Fruit fly (Drosophila melanogaster) whole organism, adult: ENCODE measurements around the gene Rnb.
A peak's percentile ranks its signal among the peaks of the same experiment; 100 is the strongest.

ENCODE experiments used
- CG11617 ChIP-seq: fragments of 200-800 bp; sonication (Bioruptor generic); optimal IDR thresholded peaks from 2 replicates; lab custom pipeline; 2017; ENCODE audit warnings: mild to moderate bottlenecking, missing biosample characterization, missing genetic modification reagents, missing genetic modification characterization
- CG12768 ChIP-seq: fragments of 200-800 bp; sonication (Bioruptor generic); optimal IDR thresholded peaks from 2 replicates; lab custom pipeline; 2017; ENCODE audit warnings: missing biosample characterization, missing genetic modification characterization, mild to moderate bottlenecking, moderate library complexity, missing genetic modification reagents
- CG14711 ChIP-seq: fragments of 200-800 bp; sonication (Bioruptor generic); optimal IDR thresholded peaks from 2 replicates; lab custom pipeline; 2018; ENCODE audit warnings: missing biosample characterization, mild to moderate bottlenecking, missing genetic modification characterization, moderate library complexity
- CG1620 ChIP-seq: fragments of 200-800 bp; sonication (Bioruptor generic); optimal IDR thresholded peaks from 2 replicates; lab custom pipeline; 2016; ENCODE audit warnings: missing biosample characterization, missing genetic modification characterization
- CG33017 ChIP-seq: fragments of 200-800 bp; sonication (Bioruptor generic); optimal IDR thresholded peaks from 2 replicates; lab custom pipeline; 2018; ENCODE audit warnings: missing biosample characterization, mild to moderate bottlenecking, missing genetic modification characterization, moderate library complexity
- CG5204 ChIP-seq: fragments of 200-800 bp; sonication (Bioruptor generic); optimal IDR thresholded peaks from 2 replicates; lab custom pipeline; 2016; ENCODE audit warnings: missing biosample characterization, missing genetic modification characterization
- CG7045 ChIP-seq: fragments of 200-800 bp; sonication (Bioruptor generic); optimal IDR thresholded peaks from 2 replicates; lab custom pipeline; 2017; ENCODE audit warnings: missing biosample characterization, mild to moderate bottlenecking, missing genetic modification characterization
- CG7101 ChIP-seq: fragments of 200-800 bp; sonication (Bioruptor generic); optimal IDR thresholded peaks from 2 replicates; lab custom pipeline; 2018; ENCODE audit warnings: missing biosample characterization, mild to moderate bottlenecking, missing genetic modification characterization, moderate library complexity
- Clk ChIP-seq: fragments of 200-800 bp; sonication (Bioruptor generic); optimal IDR thresholded peaks from 2 replicates; lab custom pipeline; 2017; ENCODE audit warnings: missing biosample characterization, missing genetic modification characterization
- Crg-1 ChIP-seq: fragments of 200-800 bp; sonication (Bioruptor generic); optimal IDR thresholded peaks from 2 replicates; lab custom pipeline; 2016; ENCODE audit warnings: missing biosample characterization, missing genetic modification characterization
- Hr96 ChIP-seq: fragments of 200-800 bp; sonication (Bioruptor generic); optimal IDR thresholded peaks from 2 replicates; lab custom pipeline; 2016; ENCODE audit warnings: missing biosample characterization, missing genetic modification characterization
- Mnt ChIP-seq: fragments of 200-800 bp; sonication (Bioruptor generic); optimal IDR thresholded peaks from 2 replicates; lab custom pipeline; 2016; ENCODE audit warnings: missing biosample characterization, mild to moderate bottlenecking, missing genetic modification characterization
- bab1 ChIP-seq: fragments of 200-800 bp; sonication (Bioruptor generic); optimal IDR thresholded peaks from 3 replicates; lab custom pipeline; 2019; ENCODE audit warnings: missing biosample characterization, mild to moderate bottlenecking, missing genetic modification characterization, moderate library complexity
- cic ChIP-seq: fragments of 200-800 bp; sonication (Bioruptor generic); optimal IDR thresholded peaks from 2 replicates; lab custom pipeline; 2017; ENCODE audit warnings: missing biosample characterization, mild to moderate bottlenecking, missing genetic modification characterization, moderate library complexity
- cnc ChIP-seq, 2 experiments: fragments of >200 bp; optimal IDR thresholded peaks; 2 replicates each; lab custom pipeline; 2017
- kay ChIP-seq: fragments of 200-800 bp; sonication (Bioruptor generic); peaks from one replicate; lab custom pipeline; 2016; ENCODE audit warnings: missing biosample characterization, missing genetic modification characterization, borderline replicate concordance
- ovo ChIP-seq: fragments of 200-800 bp; sonication (Bioruptor generic); optimal IDR thresholded peaks from 2 replicates; lab custom pipeline; 2016; ENCODE audit warnings: missing biosample characterization, missing genetic modification characterization
- pad ChIP-seq: fragments of 200-800 bp; sonication (Bioruptor generic); optimal IDR thresholded peaks from 3 replicates; lab custom pipeline; 2017; ENCODE audit warnings: missing biosample characterization, missing genetic modification characterization, mild to moderate bottlenecking, moderate library complexity, missing genetic modification reagents
- tj ChIP-seq: fragments of 200-800 bp; sonication (Bioruptor generic); optimal IDR thresholded peaks from 3 replicates; lab custom pipeline; 2017; ENCODE audit warnings: missing biosample characterization, mild to moderate bottlenecking, missing genetic modification characterization, moderate library complexity
- toe ChIP-seq: fragments of 200-800 bp; sonication (Bioruptor generic); optimal IDR thresholded peaks from 2 replicates; lab custom pipeline; 2016; ENCODE audit warnings: missing biosample characterization, missing genetic modification characterization

Rnb gene

DNA sequence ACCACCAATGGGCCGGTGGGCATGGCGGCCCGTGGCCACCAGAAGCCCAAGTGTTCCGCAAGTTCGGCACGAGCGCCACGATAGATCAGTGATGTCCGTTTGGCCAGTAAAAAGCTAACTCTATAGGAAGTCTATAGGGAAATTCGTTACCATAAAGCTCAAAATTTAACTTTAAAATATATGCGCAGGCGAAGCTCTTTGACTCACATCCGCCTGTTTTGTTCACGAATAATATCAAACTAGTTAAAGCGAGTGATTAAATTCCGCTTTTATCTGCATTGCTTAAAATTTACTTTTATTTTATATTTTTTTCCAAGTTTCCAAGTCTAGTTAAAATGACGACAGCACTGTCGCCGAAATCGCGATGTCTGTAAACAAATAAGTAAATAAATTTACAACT is 41.5 kb downstream of the Rnb start:
- no peak for TF ChIP-seq pad (GFP tag; lab: Kevin White, UChicago)
- TF ChIP-seq ovo (GFP tag; lab: Kevin White, UChicago), result no peak
- TF ChIP-seq CG7101 (tag; lab: Kevin White, UChicago), result no peak
- no peak for TF ChIP-seq cic (GFP tag; lab: Kevin White, UChicago)
- TF ChIP-seq CG5204 (GFP tag; lab: Kevin White, UChicago), result no peak
- no peak for TF ChIP-seq toe (GFP tag; lab: Kevin White, UChicago)
- TF ChIP-seq CG1620 (GFP tag; lab: Kevin White, UChicago), result no peak

DNA sequence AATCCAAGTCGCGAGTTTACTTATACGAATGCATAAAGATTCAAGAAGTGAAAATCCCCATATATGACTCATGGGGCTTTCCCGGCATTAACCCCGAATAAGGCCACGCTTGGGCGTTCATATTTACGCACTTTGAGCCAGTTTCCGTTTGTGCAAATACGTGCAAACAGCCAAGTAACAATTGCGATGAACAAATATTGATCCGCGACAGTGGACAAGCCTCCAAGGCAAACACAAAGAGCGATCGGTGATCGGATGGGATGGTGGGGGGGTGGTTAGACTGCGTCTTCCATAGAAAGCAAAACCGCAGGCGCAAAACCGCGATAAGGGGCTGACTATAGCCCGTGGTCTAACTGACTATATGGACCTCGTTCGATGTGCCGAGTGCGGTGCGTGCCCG is 41.9 kb downstream of the Rnb start:
- TF ChIP-seq pad (GFP tag; lab: Kevin White, UChicago) (no peak), Hr96 (GFP tag; lab: Kevin White, UChicago) (no peak), toe (GFP tag; lab: Kevin White, UChicago) (no peak), CG1620 (GFP tag; lab: Kevin White, UChicago) (no peak)

DNA sequence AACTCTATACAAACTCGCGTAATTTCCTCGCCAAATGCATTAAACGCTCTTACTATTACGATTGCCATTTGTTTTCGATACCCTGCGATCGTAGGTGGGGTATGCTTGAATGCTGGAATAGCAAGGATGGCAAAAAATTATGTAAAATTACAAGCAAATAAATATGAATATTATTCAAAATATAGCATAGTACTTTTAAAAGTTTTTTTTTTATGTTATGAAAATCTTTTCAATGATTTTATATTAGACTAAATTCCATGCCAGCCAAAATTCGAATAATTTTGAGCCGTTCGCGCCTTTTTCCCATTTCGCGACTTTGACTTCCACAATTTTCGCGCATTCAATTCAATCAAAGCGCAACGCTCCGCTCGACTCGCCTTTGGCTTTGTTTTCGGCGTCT is 43.0 kb downstream of the Rnb start:
- TF ChIP-seq Hr96 (GFP tag; lab: Kevin White, UChicago) (no peak), pad (GFP tag; lab: Kevin White, UChicago) (no peak), Mnt (no peak), ovo (GFP tag; lab: Kevin White, UChicago) (no peak), CG7045 (no peak), Crg-1 (GFP tag; lab: Kevin White, UChicago) (no peak), Clk (peak; percentile 9), bab1 (GFP tag; lab: Kevin White, UChicago) (no peak), toe (GFP tag; lab: Kevin White, UChicago) (no peak), CG1620 (GFP tag; lab: Kevin White, UChicago) (no peak), CG33017 (tag; lab: Kevin White, UChicago) (peak; percentile 73), cic (GFP tag; lab: Kevin White, UChicago) (no peak), CG11617 (GFP tag; lab: Kevin White, UChicago) (peak; percentile 44), cnc (optimal IDR thresholded peaks at IDR 0.05; lab: Kevin White, UChicago) (no peak), CG7101 (tag; lab: Kevin White, UChicago) (peak; percentile 6), tj (GFP tag; lab: Kevin White, UChicago) (no peak), kay (no peak), CG12768 (peak; percentile 73), CG5204 (GFP tag; lab: Kevin White, UChicago) (no peak), CG14711 (tag; lab: Kevin White, UChicago) (no peak)

DNA sequence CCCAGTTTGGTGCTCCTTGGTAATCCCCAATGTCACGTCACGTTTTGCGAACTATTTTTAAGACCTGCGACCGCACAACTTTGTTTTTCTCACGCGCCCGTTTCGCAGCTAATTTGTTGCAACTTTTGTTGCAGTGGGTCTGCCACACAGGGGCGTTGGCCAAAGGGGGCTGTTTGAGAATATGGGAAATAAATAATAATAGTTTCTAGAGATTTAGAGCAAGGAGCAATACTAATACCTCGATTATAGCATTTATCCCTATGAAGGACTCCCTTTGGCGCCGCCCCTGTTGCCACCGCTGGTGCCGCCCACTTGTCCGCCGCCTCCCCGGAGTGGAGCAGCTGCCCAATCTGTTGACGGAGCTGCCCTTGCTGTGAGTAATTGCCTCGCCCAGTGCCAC is 43.9 kb downstream of the Rnb start:
- TF ChIP-seq CG33017 (tag; lab: Kevin White, UChicago), result no peak
- TF ChIP-seq CG14711 (tag; lab: Kevin White, UChicago), result no peak
- TF ChIP-seq pad (GFP tag; lab: Kevin White, UChicago), result no peak
- TF ChIP-seq CG5204 (GFP tag; lab: Kevin White, UChicago), result no peak
- TF ChIP-seq kay, result no peak
- TF ChIP-seq Crg-1 (GFP tag; lab: Kevin White, UChicago), result no peak
- no peak for TF ChIP-seq CG1620 (GFP tag; lab: Kevin White, UChicago)
- TF ChIP-seq Mnt, result no peak
- TF ChIP-seq toe (GFP tag; lab: Kevin White, UChicago), result no peak
- TF ChIP-seq CG7101 (tag; lab: Kevin White, UChicago), result no peak

DNA sequence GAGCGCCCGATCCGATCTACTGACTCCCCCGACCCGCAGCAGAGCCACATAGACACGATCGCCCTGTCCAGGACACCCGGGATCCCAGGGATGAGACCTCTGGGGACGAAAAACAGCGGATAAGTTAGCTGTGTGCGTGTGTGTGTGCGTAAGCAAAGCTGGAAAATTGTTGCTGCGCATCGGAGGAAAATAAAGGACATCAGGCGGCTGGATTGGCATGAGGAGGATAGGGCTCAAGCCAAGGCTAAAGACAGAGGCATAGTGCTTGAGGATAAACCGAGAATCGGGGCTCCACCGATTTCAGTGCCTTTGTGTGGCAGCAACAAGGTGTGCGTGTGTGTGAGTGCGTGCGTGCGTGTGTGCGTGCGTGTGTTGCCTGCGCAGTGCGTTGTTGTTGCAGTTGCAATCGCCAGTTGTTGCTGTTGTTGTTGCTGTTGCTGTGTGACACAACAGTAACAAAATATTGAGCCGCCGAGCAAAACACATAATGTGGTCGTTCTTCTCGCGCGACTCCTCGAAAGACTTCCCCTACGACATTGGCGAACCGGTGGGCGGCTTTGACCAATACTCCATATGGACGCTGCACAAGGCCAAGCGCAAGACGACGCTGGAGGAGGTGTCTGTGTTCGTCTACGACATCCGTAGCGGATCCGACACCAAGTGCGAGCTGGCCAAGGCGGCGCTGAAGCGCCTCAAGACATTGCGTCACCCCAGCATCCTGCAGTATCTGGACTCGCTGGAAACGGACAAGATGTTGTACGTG is 49.7 kb downstream of the Rnb start:
- TF ChIP-seq bab1 (GFP tag; lab: Kevin White, UChicago) (no peak), CG12768 (no peak), CG11617 (GFP tag; lab: Kevin White, UChicago) (no peak), Clk (no peak), Hr96 (GFP tag; lab: Kevin White, UChicago) (no peak), pad (GFP tag; lab: Kevin White, UChicago) (no peak), CG5204 (GFP tag; lab: Kevin White, UChicago) (no peak), CG7045 (no peak), toe (GFP tag; lab: Kevin White, UChicago) (no peak), tj (GFP tag; lab: Kevin White, UChicago) (no peak), CG33017 (tag; lab: Kevin White, UChicago) (no peak), Crg-1 (GFP tag; lab: Kevin White, UChicago) (no peak), CG1620 (GFP tag; lab: Kevin White, UChicago) (no peak)

DNA sequence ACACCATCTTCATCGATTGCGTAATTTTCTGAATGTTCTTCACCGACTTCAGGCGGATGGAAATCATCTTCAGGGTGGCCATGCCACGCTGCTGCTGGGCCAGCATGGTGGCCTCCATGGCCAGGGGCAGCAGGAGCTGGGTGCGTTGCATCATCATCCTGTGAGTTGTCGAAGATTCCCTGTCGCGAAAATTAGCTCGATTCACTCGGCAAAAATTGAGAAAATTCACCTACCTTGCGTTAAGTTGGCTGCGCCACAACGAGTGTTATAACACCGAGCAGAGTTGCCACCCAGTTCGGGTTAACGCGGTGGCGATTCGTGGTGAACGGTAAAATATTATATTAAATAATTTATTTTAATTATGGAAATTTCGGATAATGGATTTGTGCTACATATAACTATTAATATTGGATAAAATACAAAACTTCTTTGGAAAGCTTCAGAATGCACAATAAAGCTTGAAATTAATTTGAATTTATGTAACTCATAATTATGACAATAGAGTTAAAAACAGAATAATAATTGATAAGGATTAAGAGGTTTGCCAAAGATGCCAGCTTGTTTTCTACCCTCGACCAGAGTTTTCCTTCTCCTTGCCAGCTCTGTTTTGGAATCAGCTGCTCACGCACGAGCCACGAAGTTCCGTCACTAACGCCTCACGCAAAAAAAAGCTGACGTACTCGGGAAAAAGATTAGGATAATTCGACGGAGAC is 50.4 kb downstream of the Rnb start, which contains the start of the genes ATPsyngamma and yata:
Gene ATPsyngamma (minus strand): TSS at position 573 of the 713 bp plus-strand sequence.
Gene yata (plus strand): TSS at position 629 of the 713 bp plus-strand sequence.
- TF ChIP-seq ovo (GFP tag; lab: Kevin White, UChicago) (peak; percentile 57), tj (GFP tag; lab: Kevin White, UChicago) (peak; percentile 91), CG5204 (GFP tag; lab: Kevin White, UChicago) (no peak), CG7101 (tag; lab: Kevin White, UChicago) (peak; percentile 64), CG14711 (tag; lab: Kevin White, UChicago) (peak; percentile 82), toe (GFP tag; lab: Kevin White, UChicago) (no peak), CG12768 (no peak), CG33017 (tag; lab: Kevin White, UChicago) (no peak), Clk (no peak), cnc (optimal IDR thresholded peaks at IDR 0.05; lab: Kevin White, UChicago) (no peak), Mnt (peak; percentile 52), Hr96 (GFP tag; lab: Kevin White, UChicago) (no peak), cic (GFP tag; lab: Kevin White, UChicago) (no peak), CG11617 (GFP tag; lab: Kevin White, UChicago) (peak; percentile 55), Crg-1 (GFP tag; lab: Kevin White, UChicago) (no peak), CG7045 (peak; percentile 28), pad (GFP tag; lab: Kevin White, UChicago) (peak; percentile 35), bab1 (GFP tag; lab: Kevin White, UChicago) (peak; percentile 22)
